Worm (Caenorhabditis elegans): ENCODE results near the gene rpac-19.

DNA sequence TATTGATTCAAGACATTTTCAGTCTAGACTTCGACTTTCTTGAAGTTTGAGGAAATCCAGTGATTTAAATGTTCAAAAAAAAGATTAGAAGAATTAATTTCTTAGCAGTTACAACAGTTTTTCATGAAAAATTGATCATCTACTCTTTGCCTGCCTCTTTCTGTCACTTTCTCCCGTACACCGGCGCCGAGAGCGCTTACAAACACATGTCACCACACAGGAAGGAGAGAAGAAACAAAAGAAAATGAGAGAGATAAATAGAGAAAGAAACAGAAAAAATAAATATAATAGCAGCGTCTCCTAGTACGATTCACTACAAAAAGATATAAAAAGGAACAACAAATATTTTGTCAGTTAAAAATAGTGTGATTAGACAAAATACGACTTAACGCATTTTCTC lies 37.0 kb upstream of the rpac-19 start:
- no peak for TF ChIP-seq him-1 (tag; optimal IDR thresholded peaks at IDR 0.05)
- no peak for TF ChIP-seq dao-5 (tag; optimal IDR thresholded peaks at IDR 0.05)
- no peak for TF ChIP-seq W03F9.2 (tag; optimal IDR thresholded peaks at IDR 0.05)
